Worm (Caenorhabditis elegans): Measurements from ENCODE around the gene srg-48.
A peak's percentile ranks its signal among the peaks of the same experiment; 100 is the strongest.

Gene srg-48

ce11 chrIV:7084632-7085160 lies 12.5 kb downstream of the srg-48 start, which contains the start of gene rps-4 (continued):
- TF ChIP-seq zfp-3 (GFP tag; conservative IDR thresholded peaks at IDR 0.05) (0 out of 2 replicates have a peak, but pooled peaks have one; percentile 39), lim-7 (GFP tag; IDR thresholded peaks at IDR 0.05) (no peak), sdz-12 (GFP tag; optimal IDR thresholded peaks at IDR 0.05) (no peak), ces-1 (GFP tag; optimal IDR thresholded peaks at IDR 0.05) (no peak), daf-16 (GFP tag; optimal IDR thresholded peaks at IDR 0.05) (peak in 1 of 2 experiments; percentile 43), daf-16 (tag; optimal IDR thresholded peaks at IDR 0.05) (peak; percentile 92), aly-2 (tag; optimal IDR thresholded peaks at IDR 0.05) (no peak), duxl-1 (tag; optimal IDR thresholded peaks at IDR 0.05; ENCODE audit: poor library complexity) (no peak), dpl-1 (GFP tag; optimal IDR thresholded peaks at IDR 0.05) (peak; percentile 87), lsy-2 (tag; optimal IDR thresholded peaks at IDR 0.05) (peak in 1 of 2 experiments; percentile 93), ceh-62 (tag; optimal IDR thresholded peaks at IDR 0.05) (no peak), mdt-29 (GFP tag; IDR thresholded peaks at IDR 0.05) (peak; percentile 66), ceh-32 (tag; optimal IDR thresholded peaks at IDR 0.05; ENCODE audit: poor library complexity) (no peak), lir-3 (tag; optimal IDR thresholded peaks at IDR 0.05) (no peak)

- TF ChIP-seq daf-16 (GFP tag; optimal IDR thresholded peaks at IDR 0.05) (no peak), daf-16 (tag; optimal IDR thresholded peaks at IDR 0.05) (peak; percentile 96), Y75B8A.6 (GFP tag; IDR thresholded peaks at IDR 0.05) (no peak), dve-1 (tag; optimal IDR thresholded peaks at IDR 0.05; ENCODE audit: insufficient read depth) (peak; percentile 26), nhr-28 (tag; optimal IDR thresholded peaks at IDR 0.05) (peak; percentile 5), ceh-82 (tag; optimal IDR thresholded peaks at IDR 0.05) (no peak), madf-5 (GFP tag; IDR thresholded peaks at IDR 0.05) (no peak), pqm-1 (tag; optimal IDR thresholded peaks at IDR 0.05) (peak; percentile 82), F37D6.2 (tag; optimal IDR thresholded peaks at IDR 0.05) (no peak), F10B5.3 (tag; optimal IDR thresholded peaks at IDR 0.05) (no peak), hmg-1.1 (GFP tag; IDR thresholded peaks at IDR 0.05) (no peak)
These were observed 22.1 kb downstream of the srg-48 start, which contains the start of gene deb-1 for ce11 chrIV:7094216-7094758. Gene deb-1 (minus strand): TSS chrIV:7094266.

- TF ChIP-seq mxl-3 (GFP tag; optimal IDR thresholded peaks at IDR 0.05) = peak; percentile 16
- TF ChIP-seq daf-16 (GFP tag; optimal IDR thresholded peaks at IDR 0.05) = peak in 1 of 2 experiments; percentile 49
- TF ChIP-seq daf-16 (tag; optimal IDR thresholded peaks at IDR 0.05) = no peak
- peak; percentile 36 for TF ChIP-seq nhr-11 (tag; optimal IDR thresholded peaks at IDR 0.05)
- TF ChIP-seq fkh-10 (GFP tag; optimal IDR thresholded peaks at IDR 0.05) = no peak
- peak in 1 of 2 experiments; percentile 67 for TF ChIP-seq unc-62 (GFP tag; optimal IDR thresholded peaks at IDR 0.05 in 1 of 2)
- TF ChIP-seq unc-62 (tag; optimal IDR thresholded peaks at IDR 0.05) = no peak
- no peak for TF ChIP-seq nhr-41 (GFP tag; IDR thresholded peaks at IDR 0.05)
- TF ChIP-seq lsy-2 (tag; optimal IDR thresholded peaks at IDR 0.05) = no peak
- no peak for TF ChIP-seq unc-39 (tag; optimal IDR thresholded peaks at IDR 0.05)
- no peak for TF ChIP-seq ctbp-1 (GFP tag; IDR thresholded peaks at IDR 0.05)
- no peak for TF ChIP-seq Y75B8A.6 (GFP tag; IDR thresholded peaks at IDR 0.05)
- no peak for TF ChIP-seq ceh-28 (tag; optimal IDR thresholded peaks at IDR 0.05)
- TF ChIP-seq ceh-82 (tag; optimal IDR thresholded peaks at IDR 0.05) = no peak
- no peak for TF ChIP-seq hlh-30 (tag; optimal IDR thresholded peaks at IDR 0.05; ENCODE audit: insufficient read depth)
- TF ChIP-seq Y48G9A.11 (GFP tag; IDR thresholded peaks at IDR 0.05) = no peak
- TF ChIP-seq lin-13 (GFP tag; optimal IDR thresholded peaks at IDR 0.05) = no peak
- TF ChIP-seq Y5F2A.4 (GFP tag; optimal IDR thresholded peaks at IDR 0.05) = no peak
- peak; percentile 24 for TF ChIP-seq aha-1 (tag)
- no peak for TF ChIP-seq nhr-76 (tag; optimal IDR thresholded peaks at IDR 0.05)
- no peak for TF ChIP-seq mdl-1 (tag; optimal IDR thresholded peaks at IDR 0.05)
- TF ChIP-seq F26F4.8 (GFP tag; conservative IDR thresholded peaks at IDR 0.05) = no peak
- TF ChIP-seq ama-1 (optimal IDR thresholded peaks at IDR 0.05) = no peak
- no peak for TF ChIP-seq arid-1 (GFP tag; conservative IDR thresholded peaks at IDR 0.05)
- peak; percentile 12 for TF ChIP-seq hlh-11 (tag; optimal IDR thresholded peaks at IDR 0.05)
- TF ChIP-seq nhr-111 (GFP tag; optimal IDR thresholded peaks at IDR 0.05) = no peak
- no peak for TF ChIP-seq tag-97 (GFP tag; IDR thresholded peaks at IDR 0.05)
These were observed 23.3 kb downstream of the srg-48 start for ce11 chrIV:7095396-7095964.

All from whole organism, L4 larva.